Worm (Caenorhabditis elegans): Measurements from ENCODE around the gene pfk-1.1.

DNA sequence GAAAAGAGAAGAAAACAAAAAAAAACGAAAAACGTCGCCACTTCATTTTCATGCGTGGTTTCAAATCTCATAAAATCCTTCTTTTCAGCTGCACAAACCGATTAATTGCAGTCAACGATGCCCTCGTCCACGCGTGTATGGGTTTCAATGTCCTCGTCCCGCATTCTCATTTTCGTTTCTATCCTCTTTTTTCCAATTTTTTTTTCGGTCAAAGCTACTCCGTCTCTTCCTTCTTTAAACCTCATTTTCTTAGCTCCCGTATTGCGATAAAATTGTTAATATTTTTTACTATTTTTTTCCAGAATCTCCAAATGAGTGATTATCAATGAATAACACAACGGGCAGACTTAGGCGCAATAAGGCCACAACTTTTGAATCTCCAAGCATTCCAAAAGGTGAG is 35.5 kb downstream of the pfk-1.1 start, which contains the start of gene aakg-3:
- TF ChIP-seq elt-2 (tag; optimal IDR thresholded peaks at IDR 0.05) (no peak), ceh-34 (tag; optimal IDR thresholded peaks at IDR 0.05) (no peak)

Data from whole organism, late embryonic.